Worm (Caenorhabditis elegans): ENCODE results near the gene daf-18.

Gene daf-18

DNA sequence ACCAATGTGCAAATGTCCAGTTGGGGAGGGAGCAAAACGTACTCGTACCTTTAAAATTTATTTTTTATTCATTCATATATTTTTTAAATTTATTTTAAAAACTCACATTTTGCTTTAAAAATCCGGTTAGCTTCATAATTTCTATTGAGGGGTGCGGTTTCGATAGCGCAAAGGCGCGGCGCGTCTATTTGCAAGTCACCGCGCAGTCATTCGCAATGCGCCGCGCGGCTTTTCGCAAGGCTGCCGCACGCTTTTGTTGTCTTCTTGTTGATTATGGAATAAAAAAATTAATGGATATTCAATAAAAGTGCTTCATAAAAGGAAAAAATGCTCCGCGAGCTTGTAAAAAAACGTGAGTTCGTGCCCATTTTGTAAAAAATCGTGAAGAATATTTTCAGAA lies 34.7 kb downstream of the daf-18 start, which contains the start of the genes ears-2 and uncp-18 (continued):
- peak; percentile 24 for TF ChIP-seq mxl-1 (tag; optimal IDR thresholded peaks at IDR 0.05)
- peak; percentile 85 for TF ChIP-seq lin-54 (GFP tag; optimal IDR thresholded peaks at IDR 0.05)
- TF ChIP-seq aptf-3 (GFP tag; IDR thresholded peaks at IDR 0.05): no peak
- peak; percentile 74 for TF ChIP-seq F33H1.4 (GFP tag; IDR thresholded peaks at IDR 0.05)
- TF ChIP-seq snpc-1.1 (tag; optimal IDR thresholded peaks at IDR 0.05; ENCODE audit: insufficient read depth): peak; percentile 66
- no peak for TF ChIP-seq hlh-26 (GFP tag; conservative IDR thresholded peaks at IDR 0.05)
- TF ChIP-seq nhr-120 (GFP tag; IDR thresholded peaks at IDR 0.05): no peak
- peak in 2 of 3 experiments; percentile 76 to 88 for TF ChIP-seq lin-35 (GFP tag; optimal IDR thresholded peaks at IDR 0.05)
- peak; percentile 72; the same call in 1 of the 2 replicates for TF ChIP-seq C17E4.6 (GFP tag; IDR thresholded peaks at IDR 0.05)
- TF ChIP-seq madf-6 (GFP tag; IDR thresholded peaks at IDR 0.05): peak; percentile 65
- TF ChIP-seq gei-17 (GFP tag; optimal IDR thresholded peaks at IDR 0.05): peak; percentile 63
- TF ChIP-seq cebp-2 (GFP tag; IDR thresholded peaks at IDR 0.05): no peak
- TF ChIP-seq T07F8.4 (tag; optimal IDR thresholded peaks at IDR 0.05): peak; percentile 74
- TF ChIP-seq F49E8.2 (tag; optimal IDR thresholded peaks at IDR 0.05; ENCODE audit: insufficient read depth): peak; percentile 84
- peak; percentile 75 for TF ChIP-seq lir-1 (GFP tag; conservative IDR thresholded peaks at IDR 0.05)
- peak; percentile 84 for TF ChIP-seq Y67H2A.10 (GFP tag; conservative IDR thresholded peaks at IDR 0.05)
- TF ChIP-seq egl-18 (GFP tag; IDR thresholded peaks at IDR 0.05): 0 out of 2 replicates have a peak, but pooled peaks have one; percentile 48
- TF ChIP-seq hmg-1.2 (GFP tag; IDR thresholded peaks at IDR 0.05): peak; percentile 73
- TF ChIP-seq madf-10 (tag; optimal IDR thresholded peaks at IDR 0.05): peak; percentile 89
- peak; percentile 78 for TF ChIP-seq him-1 (tag; optimal IDR thresholded peaks at IDR 0.05)
- TF ChIP-seq dox-1 (GFP tag; IDR thresholded peaks at IDR 0.05): peak; percentile 97
- no peak for TF ChIP-seq nhr-27 (tag; optimal IDR thresholded peaks at IDR 0.05)
- peak; percentile 67; the same call in 1 of the 2 replicates for TF ChIP-seq lin-26 (GFP tag; IDR thresholded peaks at IDR 0.05)
- peak; percentile 63 for TF ChIP-seq atf-7 (tag; optimal IDR thresholded peaks at IDR 0.05)

DNA sequence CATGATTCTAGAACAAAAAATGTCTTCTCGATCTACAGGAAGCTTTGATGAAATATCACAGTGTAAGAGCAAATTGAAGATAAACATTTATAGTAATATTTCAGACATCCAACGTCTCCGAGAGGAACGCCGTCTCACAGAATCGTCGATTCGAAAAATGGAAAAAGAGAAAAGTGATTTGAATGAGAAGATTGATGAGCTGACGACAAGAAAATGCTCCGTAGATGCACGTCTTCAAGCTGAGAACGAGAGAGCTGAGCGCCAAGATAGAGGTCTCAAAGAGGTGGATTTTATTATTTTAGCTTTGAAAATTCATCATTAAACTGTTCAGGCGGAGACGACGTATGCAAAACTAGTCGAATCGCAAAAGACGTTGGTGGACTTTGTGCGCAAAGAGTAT lies 36.9 kb downstream of the daf-18 start, which contains the start of gene ssna-1:
TSS of gene ssna-1 (plus strand) at position 12 of the 400 bp plus-strand sequence.
- no peak for TF ChIP-seq ztf-25 (GFP tag; IDR thresholded peaks at IDR 0.05)
- no peak for TF ChIP-seq sptf-2 (GFP tag; optimal IDR thresholded peaks at IDR 0.05)
- TF ChIP-seq dox-1 (GFP tag; IDR thresholded peaks at IDR 0.05): no peak
- TF ChIP-seq ceh-27 (GFP tag; optimal IDR thresholded peaks at IDR 0.05): no peak
- TF ChIP-seq lin-35 (GFP tag; optimal IDR thresholded peaks at IDR 0.05): no peak
- no peak for TF ChIP-seq egl-44 (GFP tag; IDR thresholded peaks at IDR 0.05)

DNA sequence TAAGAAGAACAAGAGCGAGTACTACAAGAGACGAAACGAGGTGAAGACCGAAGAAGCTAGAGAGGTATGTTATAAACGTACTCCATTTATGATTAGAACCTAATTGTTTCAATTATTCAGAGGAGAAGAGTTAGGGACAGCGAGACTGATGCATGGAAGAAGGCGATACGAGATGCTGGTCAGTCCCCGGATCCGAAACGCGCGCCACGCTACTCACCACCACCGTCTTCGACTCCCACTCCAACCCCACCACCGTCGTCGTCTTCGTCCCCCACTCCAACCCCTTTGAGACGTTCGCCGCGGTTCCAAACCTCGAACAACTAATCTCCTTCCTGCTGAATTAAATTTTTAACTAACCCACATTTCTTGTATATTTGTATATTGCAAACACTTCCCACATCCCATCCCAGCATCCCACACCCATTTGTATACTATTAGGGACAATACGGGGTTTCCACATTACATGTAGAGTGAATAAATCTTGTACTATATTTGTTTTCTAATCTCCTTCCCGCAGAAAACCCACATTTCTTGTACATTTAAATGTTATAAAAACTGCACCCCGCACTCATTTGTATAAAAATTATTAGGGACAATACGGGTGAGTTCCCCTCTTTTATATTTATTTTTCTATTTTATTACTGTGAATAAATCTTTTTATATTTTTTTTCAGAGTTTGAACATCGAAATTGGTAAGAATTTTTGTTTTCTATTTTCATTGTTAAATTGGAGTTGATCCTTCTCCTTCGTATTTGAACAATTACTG lies 37.5 kb downstream of the daf-18 start:
- TF ChIP-seq snpc-4 (GFP tag; optimal IDR thresholded peaks at IDR 0.05): no peak
- peak in 1 of 4 experiments; percentile 10 for TF ChIP-seq snpc-4 (tag; optimal IDR thresholded peaks at IDR 0.05)
- TF ChIP-seq Y56A3A.18 (GFP tag; IDR thresholded peaks at IDR 0.05): no peak
- no peak for TF ChIP-seq ama-1 (optimal IDR thresholded peaks at IDR 0.05)
- TF ChIP-seq ama-1 (GFP tag; optimal IDR thresholded peaks at IDR 0.05): peak in 1 of 2 experiments; percentile 80
- peak; percentile 42 for TF ChIP-seq snpc-3.4 (tag; optimal IDR thresholded peaks at IDR 0.05)
- no peak for TF ChIP-seq sea-2 (GFP tag; IDR thresholded peaks at IDR 0.05)
- no peak for TF ChIP-seq ztf-26 (tag; optimal IDR thresholded peaks at IDR 0.05)
- no peak for TF ChIP-seq F39B2.1 (GFP tag; IDR thresholded peaks at IDR 0.05)
- no peak for TF ChIP-seq pbrm-1 (GFP tag; IDR thresholded peaks at IDR 0.05)
- no peak for TF ChIP-seq ZK185.1 (tag; optimal IDR thresholded peaks at IDR 0.05; ENCODE audit: poor library complexity, severe bottlenecking)
- no peak for TF ChIP-seq C06A6.2 (GFP tag; conservative IDR thresholded peaks at IDR 0.05)
- TF ChIP-seq snpc-1.3 (tag; optimal IDR thresholded peaks at IDR 0.05; ENCODE audit: insufficient read depth): peak; percentile 42
- TF ChIP-seq gei-17 (GFP tag; optimal IDR thresholded peaks at IDR 0.05): no peak
- no peak for TF ChIP-seq lsy-27 (tag; optimal IDR thresholded peaks at IDR 0.05; ENCODE audit: borderline replicate concordance, insufficient read depth)
- TF ChIP-seq cebp-2 (GFP tag; IDR thresholded peaks at IDR 0.05): no peak
- TF ChIP-seq efl-1 (GFP tag; optimal IDR thresholded peaks at IDR 0.05): no peak
- TF ChIP-seq sptf-2 (GFP tag; optimal IDR thresholded peaks at IDR 0.05): no peak
- TF ChIP-seq ceh-91 (GFP tag; IDR thresholded peaks at IDR 0.05): no peak
- TF ChIP-seq rcor-1 (GFP tag; IDR thresholded peaks at IDR 0.05): 0 out of 2 replicates have a peak, but pooled peaks have one; percentile 30
